Fruit fly (Drosophila melanogaster) whole organism, prepupa: ENCODE results near the gene gny.
A peak's percentile ranks its signal among the peaks of the same experiment; 100 is the strongest.

Source experiments
- CG10631 ChIP-seq: fragments of 200-800 bp; sonication (Bioruptor generic); optimal IDR thresholded peaks from 2 replicates; lab custom pipeline; 2016; ENCODE audit warnings: missing biosample characterization, missing genetic modification characterization
- CG11294 ChIP-seq: fragments of 200-800 bp; sonication (Bioruptor generic); IDR thresholded peaks from 2 replicates; pipeline ENCODE4 v1.3.6; 2022; ENCODE audit warnings: missing biosample characterization, missing genetic modification characterization
- CG15336 ChIP-seq: fragments of 200-800 bp; sonication (Bioruptor generic); IDR thresholded peaks from 2 replicates; pipeline ENCODE4 v1.3.6; 2022; ENCODE audit warnings: missing biosample characterization, missing genetic modification characterization
- CG3032 ChIP-seq: fragments of 200-800 bp; optimal IDR thresholded peaks from 2 replicates; lab custom pipeline; 2019; ENCODE audit warnings: missing biosample characterization, mild to moderate bottlenecking, missing genetic modification characterization, moderate library complexity
- CG31627 ChIP-seq: fragments of 200-800 bp; sonication (Bioruptor generic); optimal IDR thresholded peaks from 3 replicates; lab custom pipeline; 2016; ENCODE audit warnings: missing biosample characterization, missing genetic modification characterization
- CG6163 ChIP-seq: fragments of 200-800 bp; sonication (Bioruptor generic); IDR thresholded peaks from 3 replicates; pipeline ENCODE4 v1.3.6; 2022; ENCODE audit warnings: missing biosample characterization, missing genetic modification characterization
- CG6276 ChIP-seq: fragments of 200-800 bp; sonication (Bioruptor generic); optimal IDR thresholded peaks from 2 replicates; lab custom pipeline; 2017; ENCODE audit warnings: missing biosample characterization, mild to moderate bottlenecking, missing genetic modification characterization
- CG6792 ChIP-seq: fragments of 200-800 bp; sonication (Bioruptor generic); optimal IDR thresholded peaks from 3 replicates; lab custom pipeline; 2016; ENCODE audit warnings: missing biosample characterization, missing genetic modification characterization
- CG6808 ChIP-seq: fragments of 200-800 bp; sonication (Bioruptor generic); optimal IDR thresholded peaks from 3 replicates; lab custom pipeline; 2017; ENCODE audit warnings: missing biosample characterization, missing genetic modification characterization, mild to moderate bottlenecking, moderate library complexity, missing genetic modification reagents
- CG7368 ChIP-seq: fragments of 200-800 bp; sonication (Bioruptor generic); optimal IDR thresholded peaks from 3 replicates; lab custom pipeline; 2016; ENCODE audit warnings: missing biosample characterization, missing genetic modification characterization
- CG8119 ChIP-seq: fragments of 200-800 bp; sonication (Bioruptor generic); IDR thresholded peaks from 3 replicates; pipeline ENCODE4 v1.3.6; 2022; ENCODE audit warnings: missing biosample characterization, missing genetic modification characterization
- CG9139 ChIP-seq: fragments of 200-800 bp; sonication (Bioruptor generic); optimal IDR thresholded peaks from 3 replicates; lab custom pipeline; 2017; ENCODE audit warnings: missing biosample characterization, mild to moderate bottlenecking, missing genetic modification characterization
- Eip75B ChIP-seq: fragments of 200-800 bp; sonication (Bioruptor generic); optimal IDR thresholded peaks from 3 replicates; lab custom pipeline; 2016; ENCODE audit warnings: missing biosample characterization, missing genetic modification characterization
- Eip78C ChIP-seq: fragments of 200-800 bp; sonication (Bioruptor generic); peaks from one replicate; lab custom pipeline; 2016; ENCODE audit warnings: missing biosample characterization, missing genetic modification characterization
- Ets21C ChIP-seq: fragments of 200-800 bp; sonication (Bioruptor generic); optimal IDR thresholded peaks from 3 replicates; lab custom pipeline; 2016; ENCODE audit warnings: missing biosample characterization, missing genetic modification characterization
- Gug ChIP-seq: fragments of 200-800 bp; sonication (Bioruptor generic); IDR thresholded peaks from 2 replicates; pipeline ENCODE4 v1.3.6; 2022; ENCODE audit warnings: missing biosample characterization, missing genetic modification characterization
- Hr38 ChIP-seq: sonication (Bioruptor generic); optimal IDR thresholded peaks from 2 replicates; lab custom pipeline; 2016; ENCODE audit warnings: missing biosample characterization, missing genetic modification characterization
- Hr39 ChIP-seq: fragments of 200-800 bp; sonication (Bioruptor generic); optimal IDR thresholded peaks from 2 replicates; lab custom pipeline; 2016; ENCODE audit warnings: missing biosample characterization, missing genetic modification characterization
- Hr4 ChIP-seq: fragments of 200-800 bp; sonication (Bioruptor generic); optimal IDR thresholded peaks from 3 replicates; lab custom pipeline; 2016; ENCODE audit warnings: missing biosample characterization, missing genetic modification characterization
- Lpt ChIP-seq: fragments of 200-800 bp; sonication (Bioruptor generic); optimal IDR thresholded peaks from 3 replicates; lab custom pipeline; 2016; ENCODE audit warnings: missing biosample characterization, missing genetic modification characterization
- Met ChIP-seq: fragments of 200-800 bp; sonication (Bioruptor generic); optimal IDR thresholded peaks from 3 replicates; lab custom pipeline; 2016; ENCODE audit warnings: missing biosample characterization, missing genetic modification characterization
- Sox14 ChIP-seq: fragments of 200-800 bp; sonication (Bioruptor generic); optimal IDR thresholded peaks from 3 replicates; lab custom pipeline; 2016; ENCODE audit warnings: missing biosample characterization, missing genetic modification characterization
- Sox15 ChIP-seq: fragments of 200-800 bp; sonication (Bioruptor generic); optimal IDR thresholded peaks from 3 replicates; lab custom pipeline; 2016; ENCODE audit warnings: missing biosample characterization, missing genetic modification characterization
- achi ChIP-seq: fragments of 200-800 bp; sonication (Bioruptor generic); optimal IDR thresholded peaks from 3 replicates; lab custom pipeline; 2016; ENCODE audit warnings: missing biosample characterization, missing genetic modification characterization
- acj6 ChIP-seq: fragments of 200-800 bp; sonication (Bioruptor generic); optimal IDR thresholded peaks from 3 replicates; lab custom pipeline; 2016; ENCODE audit warnings: missing biosample characterization, missing genetic modification characterization
- cyc ChIP-seq: fragments of 200-800 bp; sonication (Bioruptor generic); optimal IDR thresholded peaks from 3 replicates; lab custom pipeline; 2016; ENCODE audit warnings: missing biosample characterization, missing genetic modification characterization
- dac ChIP-seq: fragments of 200-800 bp; sonication (Bioruptor generic); optimal IDR thresholded peaks from 2 replicates; lab custom pipeline; 2017; ENCODE audit warnings: missing biosample characterization, mild to moderate bottlenecking, missing genetic modification characterization
- eg ChIP-seq: fragments of 200-800 bp; sonication (Bioruptor generic); IDR thresholded peaks from 3 replicates; pipeline ENCODE4 v1.3.6; 2022; ENCODE audit warnings: missing biosample characterization, missing genetic modification characterization
- fd59A ChIP-seq: fragments of 200-800 bp; sonication (Bioruptor generic); optimal IDR thresholded peaks from 2 replicates; lab custom pipeline; 2017; ENCODE audit warnings: missing biosample characterization, mild to moderate bottlenecking, missing genetic modification characterization, missing genetic modification reagents
- fd85E ChIP-seq: fragments of 200-800 bp; sonication (Bioruptor generic); optimal IDR thresholded peaks from 3 replicates; lab custom pipeline; 2016; ENCODE audit warnings: missing biosample characterization, missing genetic modification characterization
- fkh ChIP-seq: fragments of 200-800 bp; sonication (Bioruptor generic); optimal IDR thresholded peaks from 3 replicates; lab custom pipeline; 2017; ENCODE audit warnings: missing biosample characterization, mild to moderate bottlenecking, missing genetic modification characterization, moderate library complexity
- lz ChIP-seq: fragments of 200-800 bp; sonication (Bioruptor generic); optimal IDR thresholded peaks from 3 replicates; lab custom pipeline; 2016; ENCODE audit warnings: missing biosample characterization, missing genetic modification characterization
- net ChIP-seq: fragments of 200-800 bp; sonication (Bioruptor generic); optimal IDR thresholded peaks from 3 replicates; lab custom pipeline; 2016; ENCODE audit warnings: missing biosample characterization, missing genetic modification characterization
- pdm3 ChIP-seq: fragments of 200-800 bp; sonication (Bioruptor generic); optimal IDR thresholded peaks from 3 replicates; lab custom pipeline; 2016; ENCODE audit warnings: missing biosample characterization, missing genetic modification characterization
- salr ChIP-seq, 2 experiments: fragments of 200-800 bp; sonication (Bioruptor generic); optimal IDR thresholded peaks; 3 replicates each; lab custom pipeline; 2016 to 2018; ENCODE audit warnings: missing biosample characterization in 2 of 2, missing genetic modification characterization in 2 of 2, mild to moderate bottlenecking in 1 of 2
- ss ChIP-seq, 2 experiments: fragments of 200-800 bp; sonication (Bioruptor generic); optimal IDR thresholded peaks; 2 replicates in 1 of 2; 3 replicates in 1 of 2; lab custom pipeline; 2017 to 2018; ENCODE audit warnings: mild to moderate bottlenecking in 2 of 2, missing biosample characterization in 2 of 2, missing genetic modification characterization in 2 of 2, moderate library complexity in 1 of 2
- svp ChIP-seq: fragments of 200-800 bp; sonication (Bioruptor generic); peaks from one replicate; lab custom pipeline; 2016; ENCODE audit warnings: missing biosample characterization, missing genetic modification characterization
- topi ChIP-seq: fragments of 200-800 bp; sonication (Bioruptor generic); optimal IDR thresholded peaks from 3 replicates; lab custom pipeline; 2016; ENCODE audit warnings: missing biosample characterization, missing genetic modification characterization
- vri ChIP-seq: fragments of 200-800 bp; sonication (Bioruptor generic); optimal IDR thresholded peaks from 3 replicates; lab custom pipeline; 2016; ENCODE audit warnings: missing biosample characterization, mild to moderate bottlenecking, missing genetic modification characterization

Gene gny

DNA sequence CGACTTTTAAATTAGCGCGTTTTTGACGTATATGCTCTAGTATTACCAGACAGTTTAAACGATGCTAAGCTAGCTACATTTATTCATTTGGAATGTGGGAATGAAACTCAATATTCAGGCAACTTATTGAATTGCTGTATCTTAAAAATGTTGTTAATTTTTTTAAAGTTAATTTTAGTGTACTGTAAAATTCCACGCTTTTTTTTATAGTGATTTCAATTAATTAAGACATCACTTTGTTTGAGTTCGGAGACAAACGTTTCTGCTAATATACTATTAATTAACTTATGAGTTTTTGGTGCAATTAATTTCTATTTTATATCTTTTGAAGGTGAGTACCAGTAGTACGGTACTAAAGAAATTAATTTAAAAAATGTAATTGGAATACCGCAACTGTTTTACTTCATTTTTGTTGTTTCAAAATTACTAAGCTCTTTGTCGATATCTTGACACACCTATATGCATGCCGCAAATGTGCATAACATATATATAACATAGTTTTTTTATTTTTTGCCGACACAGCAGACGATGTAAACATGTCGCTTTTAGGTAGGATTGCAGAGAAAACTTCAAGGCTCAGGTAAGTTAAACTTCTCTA, 6.4 kb downstream of the gny start, which contains the start of the genes Cdk1 and mRpS7 (continued):
- no peak for TF ChIP-seq CG6163
- TF ChIP-seq Hr38 (GFP tag; lab: Kevin White, UChicago), result no peak
- no peak for TF ChIP-seq CG9139
- no peak for TF ChIP-seq fd85E (GFP tag; lab: Kevin White, UChicago)
- peak; percentile 69 for TF ChIP-seq Eip75B
- peak; percentile 22 for TF ChIP-seq CG7368
- peak; percentile 79; the same call in 2 of the 3 replicates for TF ChIP-seq CG8119
- peak; percentile 71 for TF ChIP-seq Hr39 (GFP tag; lab: Kevin White, UChicago)
- peak; percentile 49 for TF ChIP-seq Sox15
- TF ChIP-seq topi, result peak; percentile 74
- TF ChIP-seq lz (GFP tag; lab: Kevin White, UChicago), result peak; percentile 61
- no peak; the same call in 1 of the 3 replicates for TF ChIP-seq eg
- TF ChIP-seq CG6276 (GFP tag; lab: Kevin White, UChicago), result no peak
- TF ChIP-seq svp (GFP tag; lab: Kevin White, UChicago), result no peak
- peak; percentile 72 for TF ChIP-seq Met (GFP tag; lab: Kevin White, UChicago)
- TF ChIP-seq Eip78C (GFP tag; lab: Kevin White, UChicago), result peak; percentile 91
- TF ChIP-seq cyc (GFP tag; lab: Kevin White, UChicago), result peak; percentile 72
- TF ChIP-seq Lpt (GFP tag; lab: Kevin White, UChicago), result peak; percentile 48
- no peak for TF ChIP-seq Gug (GFP tag; lab: Robert Waterston, UW)
- TF ChIP-seq CG15336, result peak; percentile 65
- no peak for TF ChIP-seq CG6808 (GFP tag; lab: Kevin White, UChicago)
- TF ChIP-seq CG10631 (GFP tag; lab: Kevin White, UChicago), result peak; percentile 72
- no peak for TF ChIP-seq vri
- TF ChIP-seq fkh (GFP tag; lab: Kevin White, UChicago), result no peak
- TF ChIP-seq fd59A, result no peak
- TF ChIP-seq CG6792 (GFP tag; lab: Kevin White, UChicago), result peak; percentile 53
- peak; percentile 78 for TF ChIP-seq pdm3 (GFP tag; lab: Kevin White, UChicago)
- TF ChIP-seq acj6, result peak; percentile 68
- TF ChIP-seq salr (GFP tag; optimal IDR thresholded peaks at IDR 0.05; lab: Kevin White, UChicago), result peak in 1 of 2 experiments; percentile 69

DNA sequence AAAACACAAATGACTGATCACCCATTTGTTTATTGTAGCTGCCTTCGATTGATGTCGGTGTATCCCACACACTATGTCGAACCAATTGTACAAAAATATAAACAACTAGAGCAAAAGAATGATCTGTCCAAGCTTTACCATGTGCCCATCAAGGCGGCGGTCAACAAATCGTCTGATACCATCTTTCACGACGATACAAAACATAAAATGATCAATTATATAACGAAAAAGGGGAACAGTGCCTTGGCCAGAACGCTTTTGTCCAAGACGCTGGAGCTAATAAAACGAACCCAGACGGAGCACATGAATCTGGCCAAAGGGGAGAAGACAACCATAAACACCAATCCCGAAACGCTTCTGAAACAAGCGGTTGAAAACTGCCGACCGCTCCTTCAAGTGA, 6.9 kb downstream of the gny start:
- TF ChIP-seq CG6163 (no peak), Sox14 (GFP tag; lab: Kevin White, UChicago) (no peak), Hr4 (GFP tag; lab: Kevin White, UChicago) (no peak), Gug (GFP tag; lab: Robert Waterston, UW) (no peak), CG6808 (GFP tag; lab: Kevin White, UChicago) (no peak), CG10631 (GFP tag; lab: Kevin White, UChicago) (no peak), Hr39 (GFP tag; lab: Kevin White, UChicago) (no peak), lz (GFP tag; lab: Kevin White, UChicago) (no peak), achi (no peak), CG31627 (GFP tag; lab: Kevin White, UChicago) (no peak), CG7368 (no peak), Ets21C (GFP tag; lab: Kevin White, UChicago) (no peak), vri (no peak), net (GFP tag; lab: Kevin White, UChicago) (no peak), dac (GFP tag; lab: Kevin White, UChicago) (no peak), CG3032 (no peak), ss (GFP tag; optimal IDR thresholded peaks at IDR 0.05; lab: Kevin White, UChicago) (no peak), cyc (GFP tag; lab: Kevin White, UChicago) (no peak), acj6 (no peak), CG11294 (no peak)
